Worm (Caenorhabditis elegans) whole organism, L3 larva: Measurements from ENCODE around the gene F08D12.12.

Experiments used
- R02D3.7 ChIP-seq: fragments of 150-350 bp; optimal IDR thresholded peaks from 2 replicates; lab custom pipeline; 2014; ENCODE audit warnings: missing biosample characterization, missing genetic modification characterization
- aly-2 ChIP-seq: fragments of 150-350 bp; optimal IDR thresholded peaks from 2 replicates; lab custom pipeline; 2014; ENCODE audit warnings: missing biosample characterization, missing genetic modification characterization
- ama-1 ChIP-seq: fragments of 150-350 bp; optimal IDR thresholded peaks from 2 replicates; lab custom pipeline; 2018
- ceh-16 ChIP-seq: sonication (generic microtip); optimal IDR thresholded peaks from 2 replicates; lab custom pipeline; 2017; ENCODE audit warnings: missing biosample characterization, missing genetic modification characterization
- ceh-28 ChIP-seq: fragments of 150-350 bp; optimal IDR thresholded peaks from 2 replicates; lab custom pipeline; 2014; ENCODE audit warnings: missing biosample characterization, missing genetic modification reagents, missing genetic modification characterization
- ceh-82 ChIP-seq: fragments of 150-350 bp; optimal IDR thresholded peaks from 2 replicates; lab custom pipeline; 2014; ENCODE audit warnings: missing biosample characterization, missing genetic modification characterization
- ceh-9 ChIP-seq: sonication (generic microtip); optimal IDR thresholded peaks from 2 replicates; lab custom pipeline; 2018; ENCODE audit warnings: missing biosample characterization, missing genetic modification characterization
- egl-27 ChIP-seq: sonication (generic microtip); optimal IDR thresholded peaks from 4 replicates; lab custom pipeline; 2017; ENCODE audit warnings: missing biosample characterization, missing genetic modification reagents, missing genetic modification characterization
- elt-1 ChIP-seq: fragments of 150-350 bp; optimal IDR thresholded peaks from 2 replicates; lab custom pipeline; 2014; ENCODE audit warnings: missing biosample characterization, missing genetic modification characterization
- elt-2 ChIP-seq: sonication (generic microtip); optimal IDR thresholded peaks from 2 replicates; lab custom pipeline; 2016; ENCODE audit warnings: missing genetic modification reagents, mild to moderate bottlenecking, missing genetic modification characterization, missing compliant biosample characterization
- elt-3 ChIP-seq, 3 experiments: fragments of 150-350 bp in 1 of 3; sonication (generic microtip) in 2 of 3; optimal IDR thresholded peaks; 2 replicates in 2 of 3; 4 replicates in 1 of 3; lab custom pipeline; 2014 to 2017; ENCODE audit warnings: missing biosample characterization in 3 of 3, missing genetic modification characterization in 3 of 3
- eor-1 ChIP-seq, 2 experiments: fragments of 150-350 bp; optimal IDR thresholded peaks; 2 replicates each; lab custom pipeline; 2014 to 2018; ENCODE audit warnings: missing biosample characterization in 2 of 2, missing genetic modification characterization in 2 of 2
- fkh-2 ChIP-seq: fragments of 150-350 bp; optimal IDR thresholded peaks from 2 replicates; lab custom pipeline; 2014; ENCODE audit warnings: missing biosample characterization, missing genetic modification reagents, missing genetic modification characterization
- fos-1 ChIP-seq: fragments of 150-350 bp; optimal IDR thresholded peaks from 2 replicates; lab custom pipeline; 2014; ENCODE audit warnings: missing biosample characterization, missing genetic modification characterization
- hmg-11 ChIP-seq: sonication (generic microtip); optimal IDR thresholded peaks from 2 replicates; lab custom pipeline; 2016; ENCODE audit warnings: missing genetic modification characterization, missing compliant biosample characterization
- jun-1 ChIP-seq: fragments of 150-350 bp; optimal IDR thresholded peaks from 2 replicates; lab custom pipeline; 2014; ENCODE audit warnings: missing biosample characterization, missing genetic modification reagents, missing genetic modification characterization
- lin-39 ChIP-seq: fragments of 150-350 bp; optimal IDR thresholded peaks from 2 replicates; lab custom pipeline; 2018; ENCODE audit warnings: missing biosample characterization, missing genetic modification reagents, missing genetic modification characterization
- mml-1 ChIP-seq: fragments of 150-350 bp; sonication (generic microtip); optimal IDR thresholded peaks from 3 replicates; lab custom pipeline; 2014; ENCODE audit warnings: missing biosample characterization, missing genetic modification characterization
- nfya-1 ChIP-seq: sonication (generic microtip); optimal IDR thresholded peaks from 2 replicates; lab custom pipeline; 2017; ENCODE audit warnings: missing genetic modification characterization, mild to moderate bottlenecking, missing compliant biosample characterization, antibody characterized with exemption, moderate library complexity; ENCODE audit not compliant: insufficient read depth
- nhr-11 ChIP-seq: fragments of 150-350 bp; optimal IDR thresholded peaks from 2 replicates; lab custom pipeline; 2014; ENCODE audit warnings: missing biosample characterization, missing genetic modification characterization
- nhr-12 ChIP-seq: fragments of 150-350 bp; optimal IDR thresholded peaks from 2 replicates; lab custom pipeline; 2014; ENCODE audit warnings: missing biosample characterization, missing genetic modification characterization
- nhr-23 ChIP-seq: fragments of 150-350 bp; optimal IDR thresholded peaks from 2 replicates; lab custom pipeline; 2014; ENCODE audit warnings: missing biosample characterization, missing genetic modification reagents, missing genetic modification characterization
- nhr-237 ChIP-seq: fragments of 150-350 bp; optimal IDR thresholded peaks from 2 replicates; lab custom pipeline; 2014; ENCODE audit warnings: missing biosample characterization, missing genetic modification characterization
- nhr-25 ChIP-seq: sonication (generic microtip); optimal IDR thresholded peaks from 2 replicates; lab custom pipeline; 2017; ENCODE audit warnings: missing biosample characterization, missing genetic modification characterization
- nhr-43 ChIP-seq: sonication (generic microtip); optimal IDR thresholded peaks from 2 replicates; lab custom pipeline; 2016; ENCODE audit warnings: mild to moderate bottlenecking, missing genetic modification characterization, missing compliant biosample characterization; ENCODE audit not compliant: poor library complexity, severe bottlenecking
- nhr-67 ChIP-seq: fragments of 150-350 bp; optimal IDR thresholded peaks from 2 replicates; lab custom pipeline; 2014; ENCODE audit warnings: missing biosample characterization, missing genetic modification characterization
- nhr-76 ChIP-seq: fragments of 150-350 bp; sonication (generic microtip); optimal IDR thresholded peaks from 5 replicates; lab custom pipeline; 2014; ENCODE audit warnings: missing biosample characterization, missing genetic modification characterization
- nhr-77 ChIP-seq: fragments of 150-350 bp; optimal IDR thresholded peaks from 2 replicates; lab custom pipeline; 2014; ENCODE audit warnings: missing biosample characterization, missing genetic modification characterization
- pha-4 ChIP-seq: fragments of 150-350 bp; optimal IDR thresholded peaks from 2 replicates; lab custom pipeline; 2014; ENCODE audit warnings: missing biosample characterization, missing genetic modification reagents, missing genetic modification characterization
- pqm-1 ChIP-seq: fragments of 150-350 bp; optimal IDR thresholded peaks from 2 replicates; lab custom pipeline; 2017; ENCODE audit warnings: missing biosample characterization, missing genetic modification characterization, inconsistent platforms
- sea-2 ChIP-seq: fragments of 150-350 bp; sonication (generic microtip); optimal IDR thresholded peaks from 4 replicates; lab custom pipeline; 2014; ENCODE audit warnings: missing biosample characterization, missing genetic modification reagents, missing genetic modification characterization
- snpc-4 ChIP-seq: fragments of 150-350 bp; optimal IDR thresholded peaks from 2 replicates; lab custom pipeline; 2014; ENCODE audit warnings: missing biosample characterization, missing genetic modification characterization
- unc-39 ChIP-seq: sonication (generic microtip); optimal IDR thresholded peaks from 4 replicates; lab custom pipeline; 2017; ENCODE audit warnings: missing biosample characterization, missing genetic modification characterization
- unc-62 ChIP-seq: fragments of 150-350 bp; sonication (generic microtip); optimal IDR thresholded peaks from 4 replicates; lab custom pipeline; 2014; ENCODE audit warnings: missing biosample characterization, missing genetic modification reagents, missing genetic modification characterization
- zag-1 ChIP-seq: fragments of 150-350 bp; optimal IDR thresholded peaks from 2 replicates; lab custom pipeline; 2014; ENCODE audit warnings: missing biosample characterization, missing genetic modification characterization

The F08D12.12 gene

DNA sequence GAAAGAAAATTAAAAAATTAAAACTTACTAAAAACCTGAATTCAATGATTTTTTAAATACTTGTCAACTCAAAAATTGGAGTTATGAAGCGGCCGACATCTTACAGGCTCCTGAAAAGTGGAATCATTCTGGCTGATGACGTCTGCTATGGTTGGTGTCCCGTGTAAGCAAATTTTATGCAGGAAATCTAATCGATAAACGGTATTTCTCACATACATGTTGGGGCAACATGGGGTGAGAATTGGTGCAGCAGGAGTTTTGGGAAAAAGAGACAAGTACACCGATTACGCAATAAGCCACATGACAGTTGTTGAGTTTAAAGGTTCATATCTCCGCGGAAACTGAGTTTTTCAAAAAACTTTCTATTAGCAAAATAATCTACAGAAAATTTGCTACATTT is 28.6 kb upstream of the F08D12.12 start, which contains the start of gene K12H6.2:
Gene K12H6.2 (minus strand): TSS at position 101 of the 400 bp plus-strand sequence.
- no peak for TF ChIP-seq hmg-11 (tag; lab: Kevin White, UChicago)
- no peak for TF ChIP-seq nfya-1 (tag; lab: Kevin White, UChicago)
- TF ChIP-seq lin-39: no peak
- TF ChIP-seq ceh-16 (tag; lab: Kevin White, UChicago): no peak
- TF ChIP-seq nhr-11 (tag; lab: Kevin White, UChicago): no peak
- no peak for TF ChIP-seq nhr-77
- TF ChIP-seq eor-1 (tag; optimal IDR thresholded peaks at IDR 0.05; lab: Kevin White, UChicago): no peak
- no peak for TF ChIP-seq nhr-237 (tag; lab: Kevin White, UChicago)
- TF ChIP-seq aly-2: no peak
- no peak for TF ChIP-seq unc-62 (GFP tag; lab: Kevin White, UChicago)
- TF ChIP-seq nhr-76 (tag; lab: Kevin White, UChicago): no peak
- TF ChIP-seq nhr-43 (tag; lab: Kevin White, UChicago): no peak
- no peak for TF ChIP-seq sea-2 (GFP tag; lab: Kevin White, UChicago)

DNA sequence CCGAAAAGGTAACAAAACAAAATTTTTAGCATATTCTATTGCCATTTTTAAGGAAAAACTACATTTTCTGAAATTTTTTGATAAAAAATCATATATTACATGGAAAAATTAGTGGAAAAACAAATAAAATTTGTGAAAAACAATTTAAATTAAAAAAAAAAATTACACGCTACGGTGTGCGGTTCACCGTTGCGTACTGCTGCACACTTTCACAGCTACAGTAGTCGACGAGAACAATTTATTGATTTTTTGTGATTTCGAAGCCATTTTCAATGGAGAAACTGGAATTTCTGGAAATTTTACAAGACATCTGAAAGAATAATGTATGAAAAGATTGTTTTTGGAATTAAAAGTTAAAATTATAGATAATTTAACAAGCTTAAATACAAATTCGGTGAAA is 28.1 kb upstream of the F08D12.12 start:
- TF ChIP-seq nhr-23 (tag; lab: Kevin White, UChicago) (no peak), R02D3.7 (tag; lab: Kevin White, UChicago) (no peak), snpc-4 (no peak), egl-27 (no peak), nhr-12 (tag; lab: Kevin White, UChicago) (no peak), pqm-1 (tag; lab: Kevin White, UChicago) (no peak)
- TF ChIP-seq, all 47 proteins: peak for 0

DNA sequence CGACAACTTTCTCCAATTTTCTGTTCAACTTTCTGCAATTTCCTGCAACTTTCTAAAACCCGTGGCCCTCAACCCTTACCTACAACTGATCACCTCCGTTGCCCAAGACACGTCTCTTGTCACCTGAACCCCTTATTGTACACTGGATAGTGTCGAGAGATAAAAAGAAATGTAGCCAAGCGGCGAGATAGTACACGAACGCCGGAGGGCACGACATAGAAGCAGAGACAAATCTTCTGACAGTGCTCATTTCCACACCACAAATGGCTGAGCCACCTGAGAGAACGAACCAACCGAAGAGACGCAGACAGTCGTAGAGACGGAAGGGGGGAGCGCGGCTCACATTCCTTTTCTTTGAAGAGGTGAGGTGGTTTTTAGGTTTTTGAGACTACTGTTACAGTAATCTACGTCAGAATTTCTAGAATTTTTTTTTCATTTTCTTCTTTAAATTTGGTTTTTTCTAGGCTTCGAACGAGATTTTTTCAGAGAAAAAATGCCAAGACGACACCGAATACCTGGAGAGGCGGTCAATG is 20.9 kb upstream of the F08D12.12 start, which contains the start of gene K12H6.12:
Gene K12H6.12 (plus strand): TSS at position 483 of the 533 bp plus-strand sequence.
- TF ChIP-seq ceh-16 (tag; lab: Kevin White, UChicago) (no peak), nhr-67 (tag; lab: Kevin White, UChicago) (no peak), pha-4 (tag; lab: Kevin White, UChicago) (peak; percentile 58), fos-1 (no peak), ama-1 (lab: Kevin White, UChicago) (no peak), eor-1 (tag; optimal IDR thresholded peaks at IDR 0.05; lab: Kevin White, UChicago) (no peak), zag-1 (no peak), sea-2 (GFP tag; lab: Kevin White, UChicago) (no peak), jun-1 (tag; lab: Kevin White, UChicago) (no peak), nhr-25 (tag; lab: Kevin White, UChicago) (no peak), hmg-11 (tag; lab: Kevin White, UChicago) (peak; percentile 3), nfya-1 (tag; lab: Kevin White, UChicago) (no peak), elt-1 (tag; lab: Kevin White, UChicago) (no peak), unc-39 (tag; lab: Kevin White, UChicago) (no peak), egl-27 (no peak), ceh-9 (tag; lab: Kevin White, UChicago) (no peak), nhr-11 (tag; lab: Kevin White, UChicago) (peak; percentile 34), mml-1 (no peak), elt-3 (tag; optimal IDR thresholded peaks at IDR 0.05; lab: Kevin White, UChicago) (no peak), ceh-28 (no peak), fkh-2 (tag; lab: Kevin White, UChicago) (no peak)

DNA sequence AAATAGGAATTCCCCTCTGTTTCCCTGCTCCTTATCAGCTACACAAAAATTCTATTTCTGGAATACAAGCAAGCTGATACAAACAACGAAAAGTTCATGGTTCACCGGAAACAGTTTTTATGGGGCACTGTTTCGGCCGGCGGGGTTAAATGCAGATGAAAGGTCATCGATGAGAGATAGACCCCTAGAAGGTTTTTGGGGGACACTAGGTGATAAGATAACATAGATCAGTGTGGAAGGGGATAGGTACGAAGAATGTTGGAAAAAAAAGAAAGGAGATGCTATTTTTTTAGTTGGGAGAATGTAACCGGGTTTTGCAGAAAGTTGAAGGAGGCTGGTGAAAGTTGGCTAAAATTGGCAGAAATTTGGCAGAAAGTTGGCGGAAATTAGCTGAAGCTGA is 18.7 kb upstream of the F08D12.12 start:
- peak; percentile 33 for TF ChIP-seq nhr-23 (tag; lab: Kevin White, UChicago)
- no peak for TF ChIP-seq pha-4 (tag; lab: Kevin White, UChicago)
- peak in 1 of 3 experiments; percentile 64 for TF ChIP-seq elt-3 (tag; optimal IDR thresholded peaks at IDR 0.05; lab: Kevin White, UChicago)

DNA sequence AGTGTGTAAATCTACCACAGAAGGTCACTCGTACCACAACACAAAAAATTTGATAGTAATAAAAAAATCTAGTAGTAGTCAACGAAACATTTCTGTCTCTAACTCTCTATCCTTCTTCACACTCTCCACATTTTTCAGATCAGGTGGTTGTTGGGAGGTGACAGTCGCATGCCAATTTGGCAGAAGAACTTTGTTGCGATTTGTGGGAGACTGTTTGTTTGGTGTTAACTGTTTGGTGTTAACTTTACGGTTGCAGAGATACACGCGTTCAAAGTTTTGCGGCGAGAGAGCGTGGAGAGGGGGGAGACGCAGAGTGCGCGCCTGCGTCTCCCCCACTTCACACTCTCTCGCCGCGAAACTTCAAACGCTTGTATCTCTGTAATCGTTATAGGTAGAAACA is 18.1 kb upstream of the F08D12.12 start:
- TF ChIP-seq fos-1 (no peak), pha-4 (tag; lab: Kevin White, UChicago) (peak; percentile 42), R02D3.7 (tag; lab: Kevin White, UChicago) (no peak), snpc-4 (no peak), ceh-82 (tag; lab: Kevin White, UChicago) (no peak), nhr-11 (tag; lab: Kevin White, UChicago) (no peak), zag-1 (no peak), elt-2 (tag; lab: Kevin White, UChicago) (peak; percentile 8), ceh-16 (tag; lab: Kevin White, UChicago) (no peak), hmg-11 (tag; lab: Kevin White, UChicago) (no peak), eor-1 (tag; optimal IDR thresholded peaks at IDR 0.05; lab: Kevin White, UChicago) (no peak), nhr-43 (tag; lab: Kevin White, UChicago) (no peak)
